Fruit fly (Drosophila melanogaster) whole organism, adult: ENCODE results near the gene CG8671.

Experiments
- CG11617 ChIP-seq: fragments of 200-800 bp; sonication (Bioruptor generic); optimal IDR thresholded peaks from 2 replicates; lab custom pipeline; 2017; ENCODE audit warnings: mild to moderate bottlenecking, missing biosample characterization, missing genetic modification reagents, missing genetic modification characterization
- CG12768 ChIP-seq: fragments of 200-800 bp; sonication (Bioruptor generic); optimal IDR thresholded peaks from 2 replicates; lab custom pipeline; 2017; ENCODE audit warnings: missing biosample characterization, missing genetic modification characterization, mild to moderate bottlenecking, moderate library complexity, missing genetic modification reagents
- CG14711 ChIP-seq: fragments of 200-800 bp; sonication (Bioruptor generic); optimal IDR thresholded peaks from 2 replicates; lab custom pipeline; 2018; ENCODE audit warnings: missing biosample characterization, mild to moderate bottlenecking, missing genetic modification characterization, moderate library complexity
- CG1620 ChIP-seq: fragments of 200-800 bp; sonication (Bioruptor generic); optimal IDR thresholded peaks from 2 replicates; lab custom pipeline; 2016; ENCODE audit warnings: missing biosample characterization, missing genetic modification characterization
- CG5204 ChIP-seq: fragments of 200-800 bp; sonication (Bioruptor generic); optimal IDR thresholded peaks from 2 replicates; lab custom pipeline; 2016; ENCODE audit warnings: missing biosample characterization, missing genetic modification characterization
- Clk ChIP-seq: fragments of 200-800 bp; sonication (Bioruptor generic); optimal IDR thresholded peaks from 2 replicates; lab custom pipeline; 2017; ENCODE audit warnings: missing biosample characterization, missing genetic modification characterization
- Crg-1 ChIP-seq: fragments of 200-800 bp; sonication (Bioruptor generic); optimal IDR thresholded peaks from 2 replicates; lab custom pipeline; 2016; ENCODE audit warnings: missing biosample characterization, missing genetic modification characterization
- Hr96 ChIP-seq: fragments of 200-800 bp; sonication (Bioruptor generic); optimal IDR thresholded peaks from 2 replicates; lab custom pipeline; 2016; ENCODE audit warnings: missing biosample characterization, missing genetic modification characterization
- Mnt ChIP-seq: fragments of 200-800 bp; sonication (Bioruptor generic); optimal IDR thresholded peaks from 2 replicates; lab custom pipeline; 2016; ENCODE audit warnings: missing biosample characterization, mild to moderate bottlenecking, missing genetic modification characterization
- bab1 ChIP-seq: fragments of 200-800 bp; sonication (Bioruptor generic); optimal IDR thresholded peaks from 3 replicates; lab custom pipeline; 2019; ENCODE audit warnings: missing biosample characterization, mild to moderate bottlenecking, missing genetic modification characterization, moderate library complexity
- cnc ChIP-seq, 2 experiments: fragments of >200 bp; optimal IDR thresholded peaks; 2 replicates each; lab custom pipeline; 2017
- kay ChIP-seq: fragments of 200-800 bp; sonication (Bioruptor generic); peaks from one replicate; lab custom pipeline; 2016; ENCODE audit warnings: missing biosample characterization, missing genetic modification characterization, borderline replicate concordance
- ovo ChIP-seq: fragments of 200-800 bp; sonication (Bioruptor generic); optimal IDR thresholded peaks from 2 replicates; lab custom pipeline; 2016; ENCODE audit warnings: missing biosample characterization, missing genetic modification characterization
- pad ChIP-seq: fragments of 200-800 bp; sonication (Bioruptor generic); optimal IDR thresholded peaks from 3 replicates; lab custom pipeline; 2017; ENCODE audit warnings: missing biosample characterization, missing genetic modification characterization, mild to moderate bottlenecking, moderate library complexity, missing genetic modification reagents
- tj ChIP-seq: fragments of 200-800 bp; sonication (Bioruptor generic); optimal IDR thresholded peaks from 3 replicates; lab custom pipeline; 2017; ENCODE audit warnings: missing biosample characterization, mild to moderate bottlenecking, missing genetic modification characterization, moderate library complexity

The CG8671 gene

dm6 chr2L:21313909-21314400, 51.2 kb downstream of the CG8671 start, which contains the start of gene CG46314:
Gene CG46314 (plus strand): TSS chr2L:21314360.
- TF ChIP-seq Hr96 (GFP tag; lab: Kevin White, UChicago) (peak; percentile 32), pad (GFP tag; lab: Kevin White, UChicago) (peak; percentile 21), CG12768 (GFP tag; lab: Kevin White, UChicago) (peak; percentile 61), CG11617 (GFP tag; lab: Kevin White, UChicago) (no peak), CG5204 (GFP tag; lab: Kevin White, UChicago) (no peak), ovo (GFP tag; lab: Kevin White, UChicago) (peak; percentile 20)

dm6 chr2L:21316716-21317115, 54.0 kb downstream of the CG8671 start:
- TF ChIP-seq Mnt (GFP tag; lab: Kevin White, UChicago): no peak
- peak; percentile 84 for TF ChIP-seq kay (GFP tag; lab: Kevin White, UChicago)

dm6 chr2L:21322161-21322560, 59.4 kb downstream of the CG8671 start:
- TF ChIP-seq kay (GFP tag; lab: Kevin White, UChicago) (peak; percentile 59), pad (GFP tag; lab: Kevin White, UChicago) (no peak)

- TF ChIP-seq Clk (GFP tag; lab: Kevin White, UChicago) (no peak), Crg-1 (GFP tag; lab: Kevin White, UChicago) (no peak), bab1 (GFP tag; lab: Kevin White, UChicago) (no peak), CG14711 (no peak), pad (GFP tag; lab: Kevin White, UChicago) (no peak), CG5204 (GFP tag; lab: Kevin White, UChicago) (no peak)
These were observed 61.7 kb downstream of the CG8671 start for dm6 chr2L:21324438-21324890.

dm6 chr2L:21329353-21329752, 66.6 kb downstream of the CG8671 start:
- TF ChIP-seq Hr96 (GFP tag; lab: Kevin White, UChicago) (no peak), kay (GFP tag; lab: Kevin White, UChicago) (peak; percentile 26)

- TF ChIP-seq cnc (optimal IDR thresholded peaks at IDR 0.05; lab: Kevin White, UChicago): no peak
These were observed 68.1 kb downstream of the CG8671 start for dm6 chr2L:21330823-21331222.

dm6 chr2L:21331502-21331901, 68.7 kb downstream of the CG8671 start, which contains the start of gene dimm:
Gene dimm (plus strand): TSS chr2L:21331756.
- no peak for TF ChIP-seq tj
- no peak for TF ChIP-seq CG1620 (GFP tag; lab: Kevin White, UChicago)
- no peak for TF ChIP-seq CG5204 (GFP tag; lab: Kevin White, UChicago)
- TF ChIP-seq cnc (optimal IDR thresholded peaks at IDR 0.05; lab: Kevin White, UChicago): no peak
- TF ChIP-seq CG11617 (GFP tag; lab: Kevin White, UChicago): no peak
- no peak for TF ChIP-seq bab1 (GFP tag; lab: Kevin White, UChicago)
